Fruit fly (Drosophila melanogaster) whole organism, embryonic: ENCODE data around the gene Arfip.

Experiments
- ATbp ChIP-seq: fragments of 200-800 bp; sonication (Bioruptor generic); optimal IDR thresholded peaks from 2 replicates; lab custom pipeline; 2017; ENCODE audit warnings: missing biosample characterization, mild to moderate bottlenecking, missing genetic modification characterization, missing genetic modification reagents
- Aef1 ChIP-seq: fragments of 200-800 bp; sonication (Bioruptor generic); IDR thresholded peaks from 3 replicates; pipeline ENCODE4 v1.3.6; 2022; ENCODE audit warnings: missing biosample characterization, missing genetic modification characterization
- BtbVII ChIP-seq: fragments of 200-800 bp; sonication (Bioruptor generic); optimal IDR thresholded peaks from 3 replicates; lab custom pipeline; 2017; ENCODE audit warnings: missing biosample characterization, mild to moderate bottlenecking, missing genetic modification characterization
- CG10321 ChIP-seq: fragments of 200-800 bp; sonication (Bioruptor generic); IDR thresholded peaks from 2 replicates; pipeline ENCODE4 v1.3.6; 2022; ENCODE audit warnings: missing biosample characterization, missing genetic modification characterization
- CG11723 ChIP-seq: fragments of 200-800 bp; sonication (Bioruptor generic); optimal IDR thresholded peaks from 2 replicates; lab custom pipeline; 2017; ENCODE audit warnings: missing biosample characterization, mild to moderate bottlenecking, missing genetic modification characterization
- CG14667 ChIP-seq: fragments of 200-800 bp; sonication (Bioruptor generic); IDR thresholded peaks from 2 replicates; pipeline ENCODE4 v1.3.6; 2022; ENCODE audit warnings: missing biosample characterization, missing genetic modification characterization
- CG14710 ChIP-seq: fragments of 200-800 bp; sonication (Bioruptor generic); optimal IDR thresholded peaks from 3 replicates; lab custom pipeline; 2019; ENCODE audit warnings: missing biosample characterization, mild to moderate bottlenecking, missing genetic modification characterization, moderate library complexity
- CG15073 ChIP-seq: fragments of 200-800 bp; sonication (Bioruptor generic); optimal IDR thresholded peaks from 2 replicates; lab custom pipeline; 2016; ENCODE audit warnings: missing biosample characterization, missing genetic modification characterization
- CG17359 ChIP-seq: fragments of 200-800 bp; sonication (Bioruptor generic); optimal IDR thresholded peaks from 3 replicates; lab custom pipeline; 2018; ENCODE audit warnings: missing biosample characterization, mild to moderate bottlenecking, missing genetic modification characterization, moderate library complexity
- CG18476 ChIP-seq: fragments of 200-800 bp; sonication (Bioruptor generic); optimal IDR thresholded peaks from 2 replicates; lab custom pipeline; 2016; ENCODE audit warnings: missing biosample characterization, mild to moderate bottlenecking, missing genetic modification characterization
- CG2116 ChIP-seq: fragments of 200-800 bp; sonication (Bioruptor generic); optimal IDR thresholded peaks from 3 replicates; lab custom pipeline; 2018; ENCODE audit warnings: missing biosample characterization, mild to moderate bottlenecking, missing genetic modification characterization
- CG30020 ChIP-seq: fragments of 200-800 bp; optimal IDR thresholded peaks from 2 replicates; lab custom pipeline; 2019; ENCODE audit warnings: missing biosample characterization, mild to moderate bottlenecking, missing genetic modification characterization, moderate library complexity
- CG30431 ChIP-seq: fragments of 200-800 bp; sonication (Bioruptor generic); optimal IDR thresholded peaks from 2 replicates; lab custom pipeline; 2017; ENCODE audit warnings: missing biosample characterization, missing genetic modification characterization
- CG31441 ChIP-seq: fragments of 200-800 bp; sonication (Bioruptor generic); IDR thresholded peaks from 2 replicates; pipeline ENCODE4 v1.3.6; 2022; ENCODE audit warnings: missing biosample characterization, missing genetic modification characterization
- CG3838 ChIP-seq: fragments of 200-800 bp; sonication (Bioruptor generic); optimal IDR thresholded peaks from 3 replicates; lab custom pipeline; 2016; ENCODE audit warnings: missing biosample characterization, missing genetic modification characterization
- CG3995 ChIP-seq: fragments of 200-800 bp; sonication (Bioruptor generic); optimal IDR thresholded peaks from 3 replicates; lab custom pipeline; 2016; ENCODE audit warnings: missing biosample characterization, missing genetic modification characterization
- CG43689 ChIP-seq: fragments of 200-800 bp; sonication (Bioruptor generic); IDR thresholded peaks from 2 replicates; pipeline ENCODE4 v1.3.6; 2022; ENCODE audit warnings: missing biosample characterization, missing genetic modification characterization
- CG4404 ChIP-seq: fragments of 200-800 bp; sonication (Bioruptor generic); IDR thresholded peaks from 2 replicates; pipeline ENCODE4 v1.3.6; 2022; ENCODE audit warnings: missing biosample characterization, missing genetic modification characterization
- CG4424 ChIP-seq: fragments of 200-800 bp; sonication (Bioruptor generic); optimal IDR thresholded peaks from 3 replicates; lab custom pipeline; 2016; ENCODE audit warnings: missing biosample characterization, missing genetic modification characterization
- CG7271 ChIP-seq: fragments of 200-800 bp; sonication (Bioruptor generic); optimal IDR thresholded peaks from 2 replicates; lab custom pipeline; 2018; ENCODE audit warnings: missing biosample characterization, mild to moderate bottlenecking, missing genetic modification characterization, moderate library complexity
- CG9437 ChIP-seq: fragments of 200-800 bp; sonication (Bioruptor generic); optimal IDR thresholded peaks from 2 replicates; lab custom pipeline; 2018; ENCODE audit warnings: missing biosample characterization, mild to moderate bottlenecking, missing genetic modification characterization
- Dip3 ChIP-seq: fragments of 200-800 bp; sonication (Bioruptor generic); optimal IDR thresholded peaks from 3 replicates; lab custom pipeline; 2016; ENCODE audit warnings: missing biosample characterization, missing genetic modification characterization
- E2f1 ChIP-seq: fragments of 200-800 bp; sonication (Bioruptor generic); IDR thresholded peaks from 2 replicates; pipeline ENCODE4 v1.3.6; 2022; ENCODE audit warnings: missing biosample characterization, missing genetic modification characterization
- Fer1 ChIP-seq: fragments of 200-800 bp; sonication (Bioruptor generic); optimal IDR thresholded peaks from 2 replicates; lab custom pipeline; 2017; ENCODE audit warnings: missing biosample characterization, mild to moderate bottlenecking, missing genetic modification characterization
- MESR4 ChIP-seq: fragments of 200-800 bp; sonication (Bioruptor generic); optimal IDR thresholded peaks from 2 replicates; lab custom pipeline; 2018; ENCODE audit warnings: missing biosample characterization, mild to moderate bottlenecking, missing genetic modification characterization, moderate library complexity
- MTF-1 ChIP-seq: fragments of 200-800 bp; sonication (Bioruptor generic); optimal IDR thresholded peaks from 2 replicates; lab custom pipeline; 2018; ENCODE audit warnings: missing biosample characterization, mild to moderate bottlenecking, missing genetic modification characterization, borderline replicate concordance
- Max ChIP-seq: fragments of 200-800 bp; sonication (Bioruptor generic); optimal IDR thresholded peaks from 2 replicates; lab custom pipeline; 2016; ENCODE audit warnings: missing biosample characterization, mild to moderate bottlenecking, missing genetic modification characterization
- Myb ChIP-seq: fragments of 200-800 bp; sonication (Bioruptor generic); optimal IDR thresholded peaks from 2 replicates; lab custom pipeline; 2016; ENCODE audit warnings: missing biosample characterization, missing genetic modification characterization
- Neu2 ChIP-seq: fragments of 200-800 bp; sonication (Bioruptor generic); optimal IDR thresholded peaks from 3 replicates; lab custom pipeline; 2016; ENCODE audit warnings: missing biosample characterization, missing genetic modification characterization, borderline replicate concordance
- Opbp ChIP-seq: fragments of 200-800 bp; sonication (Bioruptor generic); IDR thresholded peaks from 3 replicates; pipeline ENCODE4 v1.3.6; 2022; ENCODE audit warnings: missing biosample characterization, missing genetic modification characterization; ENCODE audit not compliant: partially characterized antibody
- Pdp1 ChIP-seq, 2 experiments: fragments of 200-800 bp; sonication (Bioruptor generic); optimal IDR thresholded peaks; 3 replicates each; lab custom pipeline; 2016; ENCODE audit warnings: missing biosample characterization in 2 of 2, missing genetic modification characterization in 2 of 2, mild to moderate bottlenecking in 1 of 2, moderate library complexity in 1 of 2
- Poxn ChIP-seq: fragments of 200-800 bp; sonication (Bioruptor generic); IDR thresholded peaks from 2 replicates; pipeline ENCODE4 v1.3.6; 2022; ENCODE audit warnings: missing biosample characterization, missing genetic modification characterization
- TFAM ChIP-seq: fragments of 200-800 bp; sonication (Bioruptor generic); optimal IDR thresholded peaks from 2 replicates; lab custom pipeline; 2017; ENCODE audit warnings: missing biosample characterization, missing genetic modification characterization, inconsistent platforms
- ap ChIP-seq: fragments of 200-800 bp; sonication (Bioruptor generic); IDR thresholded peaks from 2 replicates; pipeline ENCODE4 v1.3.6; 2022; ENCODE audit warnings: missing biosample characterization, missing genetic modification characterization
- btn ChIP-seq: fragments of 200-800 bp; sonication (Bioruptor generic); optimal IDR thresholded peaks from 2 replicates; lab custom pipeline; 2016; ENCODE audit warnings: missing biosample characterization, missing genetic modification characterization
- chn ChIP-seq: fragments of 200-800 bp; sonication (Bioruptor generic); optimal IDR thresholded peaks from 2 replicates; lab custom pipeline; 2016; ENCODE audit warnings: missing biosample characterization, missing genetic modification characterization
- fru ChIP-seq: fragments of >200 bp; optimal IDR thresholded peaks from 2 replicates; lab custom pipeline; 2017
- gce ChIP-seq: fragments of 200-800 bp; sonication (Bioruptor generic); IDR thresholded peaks from 3 replicates; pipeline ENCODE4 v1.3.6; 2022; ENCODE audit warnings: missing biosample characterization, missing genetic modification characterization
- gfzf ChIP-seq: fragments of 200-800 bp; sonication (Bioruptor generic); optimal IDR thresholded peaks from 2 replicates; lab custom pipeline; 2016; ENCODE audit warnings: missing biosample characterization, mild to moderate bottlenecking, missing genetic modification characterization, moderate library complexity
- gt ChIP-seq: fragments of 200-800 bp; sonication (Bioruptor generic); IDR thresholded peaks from 2 replicates; pipeline ENCODE4 v1.3.6; 2022; ENCODE audit warnings: missing biosample characterization, missing genetic modification characterization
- hbn ChIP-seq: fragments of 200-800 bp; sonication (Bioruptor generic); IDR thresholded peaks from 2 replicates; pipeline ENCODE4 v1.3.6; 2022; ENCODE audit warnings: missing biosample characterization, missing genetic modification characterization; ENCODE audit not compliant: partially characterized antibody
- kni ChIP-seq: fragments of 200-800 bp; sonication (Bioruptor generic); optimal IDR thresholded peaks from 3 replicates; lab custom pipeline; 2017; ENCODE audit warnings: mild to moderate bottlenecking, missing biosample characterization, missing genetic modification reagents, missing genetic modification characterization
- lilli ChIP-seq: fragments of 200-800 bp; sonication (Bioruptor generic); optimal IDR thresholded peaks from 3 replicates; lab custom pipeline; 2016; ENCODE audit warnings: missing biosample characterization, missing genetic modification characterization
- luna ChIP-seq: fragments of 200-800 bp; sonication (Bioruptor generic); optimal IDR thresholded peaks from 2 replicates; lab custom pipeline; 2016; ENCODE audit warnings: missing biosample characterization, missing genetic modification characterization
- pita ChIP-seq: fragments of 200-800 bp; sonication (Bioruptor generic); optimal IDR thresholded peaks from 2 replicates; lab custom pipeline; 2017; ENCODE audit warnings: missing biosample characterization, mild to moderate bottlenecking, missing genetic modification characterization
- pnt ChIP-seq: fragments of 200-800 bp; sonication (Bioruptor generic); optimal IDR thresholded peaks from 3 replicates; lab custom pipeline; 2016; ENCODE audit warnings: missing biosample characterization, missing genetic modification characterization
- pum ChIP-seq: fragments of 200-800 bp; sonication (Bioruptor generic); optimal IDR thresholded peaks from 2 replicates; lab custom pipeline; 2016; ENCODE audit warnings: missing biosample characterization, missing genetic modification characterization
- slbo ChIP-seq: fragments of 200-800 bp; sonication (Bioruptor generic); IDR thresholded peaks from 2 replicates; pipeline ENCODE4 v1.3.6; 2022; ENCODE audit warnings: missing biosample characterization, missing genetic modification characterization
- stc ChIP-seq: fragments of 200-800 bp; sonication (Bioruptor generic); IDR thresholded peaks from 2 replicates; pipeline ENCODE4 v1.3.6; 2022; ENCODE audit warnings: missing biosample characterization, missing genetic modification characterization
- tio ChIP-seq: fragments of 200-800 bp; sonication (Bioruptor generic); optimal IDR thresholded peaks from 2 replicates; lab custom pipeline; 2017; ENCODE audit warnings: missing biosample characterization, missing genetic modification characterization, inconsistent platforms
- trh ChIP-seq: fragments of 200-800 bp; sonication (Bioruptor generic); optimal IDR thresholded peaks from 2 replicates; lab custom pipeline; 2016; ENCODE audit warnings: missing biosample characterization, missing genetic modification characterization
- wek ChIP-seq: fragments of 200-800 bp; sonication (Bioruptor generic); optimal IDR thresholded peaks from 3 replicates; lab custom pipeline; 2018; ENCODE audit warnings: missing biosample characterization, mild to moderate bottlenecking, missing genetic modification characterization, moderate library complexity

Gene Arfip

DNA sequence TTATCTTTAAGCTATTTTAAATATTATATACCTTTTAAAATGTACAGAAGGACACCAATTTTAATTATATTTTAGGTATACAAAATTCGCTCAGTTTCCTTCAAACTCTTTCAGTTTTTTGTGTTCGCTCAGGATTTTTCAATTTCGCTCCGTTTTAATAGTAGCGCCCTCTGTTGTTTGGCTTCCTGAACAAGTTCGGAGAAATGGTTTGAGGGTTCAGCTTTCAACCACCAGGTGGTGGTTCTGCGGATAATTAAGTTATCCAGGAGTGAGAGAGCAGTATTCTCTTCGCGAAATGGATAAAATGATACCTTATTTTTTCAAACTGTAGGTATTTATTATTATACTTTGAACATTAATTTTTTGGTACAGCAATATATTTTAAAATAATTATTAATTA is 34.2 kb upstream of the Arfip start (continued):
- TF ChIP-seq trh (GFP tag; lab: Kevin White, UChicago) (peak; percentile 13), ap (GFP tag; lab: Robert Waterston, UW) (no peak), CG14710 (tag; lab: Kevin White, UChicago) (no peak), btn (GFP tag; lab: Kevin White, UChicago) (peak; percentile 56), MESR4 (GFP tag; lab: Kevin White, UChicago) (no peak), CG31441 (GFP tag; lab: Robert Waterston, UW) (no peak; the same call in 1 of the 2 replicates), Opbp (GFP tag; lab: Robert Waterston, UW) (no peak), CG43689 (GFP tag; lab: Robert Waterston, UW) (no peak), ATbp (GFP tag; lab: Kevin White, UChicago) (peak; percentile 68), chn (GFP tag; lab: Kevin White, UChicago) (peak; percentile 73), stc (GFP tag; lab: Robert Waterston, UW) (no peak), CG7271 (peak; percentile 88), CG3995 (no peak), Neu2 (GFP tag; lab: Kevin White, UChicago) (no peak), CG30431 (GFP tag; lab: Kevin White, UChicago) (peak; percentile 55), Dip3 (GFP tag; lab: Kevin White, UChicago) (no peak), CG3838 (GFP tag; lab: Kevin White, UChicago) (no peak), Myb (peak; percentile 13), gce (no peak), Max (GFP tag; lab: Kevin White, UChicago) (peak; percentile 63), fru (lab: Kevin White, UChicago) (no peak), gt (GFP tag; lab: Robert Waterston, UW) (no peak), CG18476 (peak; percentile 32), CG10321 (GFP tag; lab: Robert Waterston, UW) (no peak), hbn (no peak), CG15073 (GFP tag; lab: Kevin White, UChicago) (no peak), pita (GFP tag; lab: Kevin White, UChicago) (no peak), pnt (GFP tag; lab: Kevin White, UChicago) (peak; percentile 8), Poxn (GFP tag; lab: Robert Waterston, UW) (no peak), pum (GFP tag; lab: Kevin White, UChicago) (peak; percentile 50), CG2116 (GFP tag; lab: Kevin White, UChicago) (peak; percentile 50), tio (peak; percentile 47), TFAM (GFP tag; lab: Kevin White, UChicago) (peak; percentile 31), CG30020 (tag; lab: Kevin White, UChicago) (no peak), BtbVII (GFP tag; lab: Kevin White, UChicago) (peak; percentile 75), MTF-1 (GFP tag; lab: Kevin White, UChicago) (peak; percentile 88), CG17359 (tag; lab: Kevin White, UChicago) (no peak), slbo (GFP tag; lab: Robert Waterston, UW) (no peak), CG4424 (peak; percentile 83), E2f1 (GFP tag; lab: Robert Waterston, UW) (no peak), gfzf (GFP tag; lab: Kevin White, UChicago) (no peak), CG11723 (GFP tag; lab: Kevin White, UChicago) (peak; percentile 68), CG4404 (no peak), CG14667 (no peak; the same call in 1 of the 2 replicates), Aef1 (GFP tag; lab: Robert Waterston, UW) (no peak), wek (peak; percentile 77), Fer1 (GFP tag; lab: Kevin White, UChicago) (no peak), luna (no peak), lilli (GFP tag; lab: Kevin White, UChicago) (peak; percentile 47), CG9437 (peak; percentile 41), Pdp1 (GFP tag; optimal IDR thresholded peaks at IDR 0.05; lab: Kevin White, UChicago) (peak in 1 of 2 experiments; percentile 62), kni (no peak)
